Fruit fly (Drosophila melanogaster) Kc167 (cell line): ENCODE results near the gene Nlg2.

Experiments used
- Myc ChIP-seq: fragments of >200 bp; optimal IDR thresholded peaks from 2 replicates; lab custom pipeline; 2017; ENCODE audit warnings: missing external identifiers
- Sin3A ChIP-seq: fragments of >200 bp; optimal IDR thresholded peaks from 2 replicates; lab custom pipeline; 2018; ENCODE audit warnings: missing external identifiers
- h ChIP-seq: fragments of >200 bp; optimal IDR thresholded peaks from 3 replicates; lab custom pipeline; 2018; ENCODE audit warnings: missing external identifiers
- insv ChIP-seq: fragments of >200 bp; optimal IDR thresholded peaks from 3 replicates; lab custom pipeline; 2018; ENCODE audit warnings: missing external identifiers
- psq ChIP-seq: fragments of >200 bp; optimal IDR thresholded peaks from 2 replicates; lab custom pipeline; 2017; ENCODE audit warnings: missing external identifiers
- ttk ChIP-seq: sonication (Bioruptor generic); optimal IDR thresholded peaks from 2 replicates; lab custom pipeline; 2017; ENCODE audit warnings: missing external identifiers

Gene Nlg2

DNA sequence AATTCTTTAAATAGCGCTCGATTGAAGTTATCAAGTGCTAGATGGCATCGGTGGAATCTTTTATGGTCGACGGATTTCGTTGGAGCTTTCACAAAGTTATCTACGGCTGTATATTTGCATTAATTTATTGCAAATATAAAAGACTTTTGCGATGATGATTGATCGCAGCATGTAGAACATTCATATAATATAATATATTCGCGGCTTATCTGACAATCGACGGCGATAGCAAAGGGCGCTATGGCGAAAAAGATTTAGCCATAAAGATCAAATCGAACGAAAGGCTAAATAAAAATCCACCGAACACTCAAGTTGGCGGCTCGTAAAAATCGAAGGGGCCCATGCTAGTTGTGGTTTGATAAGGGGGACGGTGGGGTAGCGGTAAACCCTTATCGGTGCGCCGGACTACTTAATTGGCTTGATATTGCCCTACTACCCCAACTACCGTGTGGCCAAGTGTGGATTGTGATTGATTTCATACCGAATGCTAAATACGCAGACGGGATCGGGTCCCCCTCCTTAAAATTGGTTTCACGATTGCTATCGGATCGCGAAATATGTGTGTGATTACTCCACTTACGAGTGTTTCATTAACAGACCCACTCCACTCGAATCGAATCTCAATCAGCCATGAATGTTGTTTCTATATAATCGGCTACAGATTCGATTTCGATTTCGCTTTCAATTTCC, 6.4 kb upstream of the Nlg2 start:
- TF ChIP-seq h (no peak), Myc (no peak), psq (no peak), Sin3A (lab: Kevin White, UChicago) (no peak), ttk (lab: Kevin White, UChicago) (no peak), insv (lab: Kevin White, UChicago) (no peak)

dm6 chr2L:6870289-6870688, 4.4 kb upstream of the Nlg2 start, which contains the start of gene Nha1:
Nha1 (minus strand) TSS chr2L:6870389.
- TF ChIP-seq insv (lab: Kevin White, UChicago) (no peak), psq (no peak), ttk (lab: Kevin White, UChicago) (no peak), Sin3A (lab: Kevin White, UChicago) (no peak), Myc (no peak), h (no peak)

DNA sequence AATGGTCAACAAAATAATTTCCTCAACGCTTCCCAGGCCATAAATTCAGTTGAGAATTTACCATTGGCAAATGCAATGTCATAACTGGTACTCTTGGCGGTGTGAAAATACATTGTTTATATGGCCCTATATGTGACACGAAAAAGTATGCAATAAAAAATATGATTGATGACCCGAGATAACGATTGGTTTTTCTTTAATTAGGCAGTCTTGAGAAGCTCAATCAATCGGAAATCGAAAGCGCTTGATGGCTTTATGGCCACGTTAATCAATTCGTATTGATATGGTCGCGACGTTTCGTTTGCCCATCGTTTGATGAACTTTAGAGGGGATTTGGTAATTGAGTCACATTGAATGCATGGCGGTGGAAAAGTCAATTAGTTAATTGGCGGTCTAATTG, 3.9 kb upstream of the Nlg2 start:
- TF ChIP-seq psq (no peak), Myc (no peak), ttk (lab: Kevin White, UChicago) (no peak), h (no peak), Sin3A (lab: Kevin White, UChicago) (no peak), insv (lab: Kevin White, UChicago) (no peak)

- TF ChIP-seq insv (lab: Kevin White, UChicago) (no peak), psq (no peak), Sin3A (lab: Kevin White, UChicago) (no peak), Myc (no peak), ttk (lab: Kevin White, UChicago) (no peak), h (no peak)
Observed at dm6 chr2L:6874006-6874405, 694 bp upstream of the Nlg2 start.

DNA sequence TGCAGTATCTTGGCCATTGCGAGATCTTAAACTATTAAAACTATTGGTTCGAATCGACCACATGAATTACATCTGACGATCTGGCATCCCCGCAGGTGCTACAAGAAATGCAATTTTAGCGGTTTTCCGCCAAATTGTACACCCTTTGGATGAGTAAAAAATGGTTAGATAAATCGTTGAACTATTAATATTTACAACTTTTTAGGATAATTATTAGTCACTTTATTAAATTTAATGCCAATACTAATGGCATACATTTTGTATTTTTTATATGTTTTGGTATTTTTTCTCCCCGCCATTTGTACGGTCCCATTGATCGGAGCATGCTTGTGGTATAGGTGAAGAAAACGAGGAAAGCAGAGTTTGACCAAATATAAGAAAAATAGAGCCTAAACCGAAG, 33.1 kb downstream of the Nlg2 start, which contains the start of the genes Polr1F and Rat1:
Gene Polr1F (minus strand): TSS at position 84 of the 400 bp plus-strand sequence.
Gene Rat1 (plus strand): TSS at position 323 of the 400 bp plus-strand sequence.
- TF ChIP-seq h (no peak), Myc (no peak), insv (lab: Kevin White, UChicago) (no peak), Sin3A (lab: Kevin White, UChicago) (no peak), ttk (lab: Kevin White, UChicago) (no peak), psq (no peak)

DNA sequence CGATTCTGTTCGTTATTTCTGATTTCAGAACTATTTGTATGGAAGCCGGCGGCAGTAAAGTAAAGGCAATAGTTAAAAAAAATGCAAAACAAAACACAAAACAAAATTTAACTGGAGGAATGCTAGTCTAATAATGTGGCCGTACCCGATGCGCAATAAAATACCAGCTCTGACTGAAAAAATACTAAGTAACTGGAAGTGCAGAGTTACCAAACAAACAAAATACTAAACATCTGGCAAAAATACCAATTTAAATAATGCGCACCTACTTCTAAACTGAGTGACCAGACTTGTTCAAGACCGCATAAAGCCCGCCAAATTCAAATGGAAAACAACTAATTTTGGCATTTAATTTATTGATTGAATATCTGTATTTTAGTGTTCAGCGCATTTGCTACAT, 39.3 kb downstream of the Nlg2 start, which contains the start of gene Wee1:
Gene Wee1 (minus strand): TSS at position 175 of the 400 bp plus-strand sequence.
- no peak for TF ChIP-seq Myc
- TF ChIP-seq psq = no peak
- no peak for TF ChIP-seq h
- TF ChIP-seq ttk (lab: Kevin White, UChicago) = no peak

- TF ChIP-seq insv (lab: Kevin White, UChicago) (no peak), ttk (lab: Kevin White, UChicago) (no peak), Sin3A (lab: Kevin White, UChicago) (no peak), h (no peak), psq (no peak), Myc (no peak)
Observed at dm6 chr2L:6916345-6916744, 41.6 kb downstream of the Nlg2 start, which contains the start of gene CG32829. CG32829 (minus strand) TSS chr2L:6916445.

- no peak for TF ChIP-seq insv (lab: Kevin White, UChicago)
- no peak for TF ChIP-seq psq
- TF ChIP-seq ttk (lab: Kevin White, UChicago) = no peak
- no peak for TF ChIP-seq h
- no peak for TF ChIP-seq Myc
- TF ChIP-seq Sin3A (lab: Kevin White, UChicago) = no peak
Observed at dm6 chr2L:6918517-6919202, 44.0 kb downstream of the Nlg2 start, which contains the start of gene nop5. nop5 (minus strand) TSS chr2L:6918743.

DNA sequence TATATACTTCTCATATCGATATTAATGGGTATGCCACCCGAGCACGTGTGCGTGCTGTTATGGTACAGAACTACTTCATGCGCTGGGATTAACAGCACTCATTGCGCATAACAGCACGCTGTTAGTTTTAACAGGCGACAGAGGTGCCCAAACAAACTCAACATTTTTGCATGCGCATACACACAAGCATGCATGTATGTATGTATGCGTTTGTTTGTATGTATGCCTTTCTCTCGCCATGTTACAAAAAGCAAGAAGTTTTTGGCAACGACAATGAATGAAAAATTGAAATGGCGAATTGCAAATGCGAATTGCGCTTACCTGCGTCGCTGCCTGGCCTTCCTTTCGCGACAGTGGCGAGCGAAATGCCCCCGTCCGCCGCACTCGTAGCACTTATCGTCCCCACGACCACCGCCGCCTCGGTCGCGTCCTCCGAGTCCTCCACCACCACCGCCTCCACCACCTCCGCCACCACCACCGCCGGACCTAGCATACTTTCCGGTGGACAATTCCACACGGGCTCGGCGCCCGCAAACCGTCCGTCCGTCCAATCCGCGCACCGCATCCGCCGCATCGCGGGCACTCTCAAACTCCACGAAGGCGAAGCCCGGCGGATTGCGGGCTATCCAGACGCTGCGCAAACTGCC, 44.6 kb downstream of the Nlg2 start:
- TF ChIP-seq Sin3A (lab: Kevin White, UChicago) (no peak), h (no peak), insv (lab: Kevin White, UChicago) (no peak), psq (no peak), ttk (lab: Kevin White, UChicago) (no peak), Myc (no peak)

dm6 chr2L:6919850-6920660, 45.4 kb downstream of the Nlg2 start, which contains the start of gene x16:
x16 (minus strand) TSS chr2L:6920210.
- no peak for TF ChIP-seq psq
- no peak for TF ChIP-seq h
- no peak for TF ChIP-seq Sin3A (lab: Kevin White, UChicago)
- no peak for TF ChIP-seq Myc
- TF ChIP-seq insv (lab: Kevin White, UChicago) = no peak
- no peak for TF ChIP-seq ttk (lab: Kevin White, UChicago)

DNA sequence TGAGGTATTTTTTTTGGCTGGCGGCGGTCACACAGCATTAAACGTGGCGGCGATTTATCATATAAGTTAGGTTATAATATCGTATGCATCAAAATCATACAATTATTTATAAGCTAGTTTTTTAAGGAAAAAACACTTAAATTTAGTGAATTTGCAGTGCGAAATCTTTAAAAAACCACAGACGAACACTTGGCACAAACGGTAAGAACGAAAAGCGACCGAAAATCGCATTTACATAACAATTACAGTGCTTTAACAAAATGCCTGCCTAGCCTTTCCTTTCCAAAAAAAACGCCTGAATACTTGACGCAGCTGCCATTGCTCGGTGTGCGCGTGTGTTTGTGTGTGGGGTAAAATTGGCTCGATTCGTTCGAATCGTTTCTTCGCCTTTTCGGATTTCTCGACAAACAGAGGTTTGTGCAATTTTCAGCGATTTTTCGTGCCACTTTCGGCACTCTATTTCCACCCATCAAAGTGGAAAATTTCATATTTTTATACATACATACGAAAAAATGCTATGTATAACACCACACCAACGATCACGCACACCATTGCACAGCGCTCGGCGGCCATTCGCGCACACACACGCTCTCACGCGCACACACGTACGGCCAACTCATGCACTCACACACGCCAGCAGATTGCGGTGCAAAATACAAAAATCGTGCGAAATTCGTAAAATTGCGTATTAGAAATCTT, 46.1 kb downstream of the Nlg2 start, which contains the start of gene Hrb27C:
Gene Hrb27C (plus strand): TSS at position 44 of the 699 bp plus-strand sequence.
- no peak for TF ChIP-seq ttk (lab: Kevin White, UChicago)
- TF ChIP-seq h = no peak
- no peak for TF ChIP-seq psq
- TF ChIP-seq insv (lab: Kevin White, UChicago) = no peak
- TF ChIP-seq Sin3A (lab: Kevin White, UChicago) = no peak
- no peak for TF ChIP-seq Myc
